Fruit fly (Drosophila melanogaster): Measurements from ENCODE around the gene CG2200.
A peak's percentile ranks its signal among the peaks of the same experiment; 100 is the strongest.

CG2200 gene

DNA sequence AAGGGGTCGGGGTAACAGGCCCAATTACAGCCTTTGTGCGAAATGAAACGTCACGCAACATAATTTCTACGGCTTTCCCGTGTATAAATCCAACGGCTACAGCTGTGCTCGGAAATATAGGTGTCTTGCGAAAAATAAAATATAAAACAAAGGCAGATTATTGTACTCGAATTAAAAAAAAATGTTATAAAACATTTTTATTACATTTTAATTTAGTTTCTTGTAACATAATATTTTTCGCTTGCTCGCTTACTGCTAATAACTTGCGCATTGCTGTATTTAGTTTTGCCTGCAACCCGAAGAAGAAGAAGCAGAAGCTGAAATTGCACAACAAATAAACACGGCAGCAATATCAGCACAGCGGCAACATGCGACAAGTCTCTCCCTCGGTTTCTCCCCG lies 49.0 kb downstream of the CG2200 start (continued):
- TF ChIP-seq CG13287 (GFP tag; IDR thresholded peaks at IDR 0.05; ENCODE audit: partially characterized antibody) (no peak), ATbp (GFP tag; optimal IDR thresholded peaks at IDR 0.05) (no peak), Hmr (GFP tag; optimal IDR thresholded peaks at IDR 0.05) (no peak), ac (GFP tag; optimal IDR thresholded peaks at IDR 0.05) (no peak), CG11456 (GFP tag; IDR thresholded peaks at IDR 0.05) (0 out of 3 replicates have a peak, but pooled peaks have one; percentile 40), CrebB (tag; optimal IDR thresholded peaks at IDR 0.05) (no peak), CG12299 (tag; optimal IDR thresholded peaks at IDR 0.05) (no peak), fd3F (GFP tag; optimal IDR thresholded peaks at IDR 0.05) (no peak), Sox102F (GFP tag; optimal IDR thresholded peaks at IDR 0.05) (peak; percentile 70), her (GFP tag; optimal IDR thresholded peaks at IDR 0.05) (no peak), CG10267 (tag; optimal IDR thresholded peaks at IDR 0.05) (peak; percentile 19), zen2 (GFP tag; IDR thresholded peaks at IDR 0.05; ENCODE audit: partially characterized antibody) (no peak), gcm2 (GFP tag; optimal IDR thresholded peaks at IDR 0.05) (no peak), Max (GFP tag; optimal IDR thresholded peaks at IDR 0.05) (no peak), CG32772 (GFP tag; IDR thresholded peaks at IDR 0.05) (0 out of 2 replicates have a peak, but pooled peaks have one; percentile 35), pfk (GFP tag; optimal IDR thresholded peaks at IDR 0.05) (no peak), scrt (GFP tag; optimal IDR thresholded peaks at IDR 0.05) (no peak), gsb (GFP tag; IDR thresholded peaks at IDR 0.05) (no peak), CG7839 (tag; optimal IDR thresholded peaks at IDR 0.05) (peak; percentile 58), CG9797 (GFP tag; optimal IDR thresholded peaks at IDR 0.05) (no peak), CG14710 (tag; optimal IDR thresholded peaks at IDR 0.05) (no peak), nmo (GFP tag; optimal IDR thresholded peaks at IDR 0.05) (peak; percentile 42), CG6254 (GFP tag; optimal IDR thresholded peaks at IDR 0.05) (no peak), Mad (GFP tag; optimal IDR thresholded peaks at IDR 0.05) (no peak), CG10431 (GFP tag; optimal IDR thresholded peaks at IDR 0.05) (no peak), Hr51 (GFP tag; optimal IDR thresholded peaks at IDR 0.05) (peak in 1 of 2 experiments; percentile 78), CG6791 (GFP tag; IDR thresholded peaks at IDR 0.05; ENCODE audit: partially characterized antibody) (no peak), CG33213 (GFP tag; optimal IDR thresholded peaks at IDR 0.05) (no peak), Awh (GFP tag; IDR thresholded peaks at IDR 0.05) (peak; percentile 52; the same call in 1 of the 2 replicates), CG9932 (GFP tag; IDR thresholded peaks at IDR 0.05) (no peak), ERR (GFP tag; optimal IDR thresholded peaks at IDR 0.05) (no peak), tup (GFP tag; optimal IDR thresholded peaks at IDR 0.05) (no peak), grau (tag; optimal IDR thresholded peaks at IDR 0.05) (peak; percentile 35), ham (GFP tag; IDR thresholded peaks at IDR 0.05) (no peak), Deaf1 (tag; optimal IDR thresholded peaks at IDR 0.05) (no peak), CG2889 (GFP tag; IDR thresholded peaks at IDR 0.05) (no peak), CG3726 (GFP tag; IDR thresholded peaks at IDR 0.05) (no peak), gt (GFP tag; IDR thresholded peaks at IDR 0.05) (no peak), org-1 (GFP tag; optimal IDR thresholded peaks at IDR 0.05) (no peak), B-H2 (GFP tag; optimal IDR thresholded peaks at IDR 0.05) (no peak), phol (tag; optimal IDR thresholded peaks at IDR 0.05) (peak; percentile 51), Lpt (GFP tag; optimal IDR thresholded peaks at IDR 0.05) (no peak), CG4854 (GFP tag; optimal IDR thresholded peaks at IDR 0.05) (no peak), knrl (GFP tag; IDR thresholded peaks at IDR 0.05; ENCODE audit: partially characterized antibody) (no peak), CG9215 (GFP tag; IDR thresholded peaks at IDR 0.05) (no peak), Ssrp (tag; optimal IDR thresholded peaks at IDR 0.05) (peak; percentile 26), dmrt99B (tag; optimal IDR thresholded peaks at IDR 0.05) (peak; percentile 74), al (GFP tag; IDR thresholded peaks at IDR 0.05) (no peak), CG4730 (GFP tag; IDR thresholded peaks at IDR 0.05) (peak; percentile 54), Optix (GFP tag; IDR thresholded peaks at IDR 0.05) (no peak), E2f2 (GFP tag; IDR thresholded peaks at IDR 0.05) (no peak)

Data from whole organism, embryonic.